Worm (Caenorhabditis elegans): ENCODE data around the gene str-88.

The str-88 gene

DNA sequence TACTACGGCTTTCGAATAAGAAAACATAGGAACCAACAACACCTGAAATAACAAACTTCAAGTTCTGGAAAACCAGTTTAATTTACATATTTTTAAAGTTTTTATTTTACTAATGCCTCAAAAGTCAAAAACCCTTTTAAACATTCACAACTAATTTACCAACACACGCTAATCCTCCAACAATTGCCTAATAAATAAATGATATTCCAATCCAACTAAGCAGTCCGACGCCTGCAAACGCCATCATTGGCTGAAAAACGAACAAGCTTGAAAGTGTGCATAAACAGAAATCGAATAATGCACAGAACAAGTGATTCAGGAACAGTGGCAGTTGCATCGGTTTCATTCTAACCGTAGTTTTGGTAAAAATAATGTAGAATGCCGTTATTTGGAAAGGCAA lies 15.9 kb downstream of the str-88 start:
- TF ChIP-seq lsy-2 (tag; optimal IDR thresholded peaks at IDR 0.05) (no peak), pha-4 (tag; optimal IDR thresholded peaks at IDR 0.05) (no peak), M03D4.4 (tag; optimal IDR thresholded peaks at IDR 0.05) (no peak), elt-3 (tag; optimal IDR thresholded peaks at IDR 0.05) (no peak), lin-32 (GFP tag; optimal IDR thresholded peaks at IDR 0.05) (no peak), unc-39 (tag; optimal IDR thresholded peaks at IDR 0.05) (no peak), sem-2 (GFP tag; optimal IDR thresholded peaks at IDR 0.05) (no peak), nhr-76 (tag; optimal IDR thresholded peaks at IDR 0.05) (no peak), cnd-1 (tag; optimal IDR thresholded peaks at IDR 0.05) (no peak), mls-2 (tag; optimal IDR thresholded peaks at IDR 0.05) (no peak), flh-1 (GFP tag; optimal IDR thresholded peaks at IDR 0.05) (no peak), tbx-8 (GFP tag; optimal IDR thresholded peaks at IDR 0.05) (no peak), ceh-39 (tag; optimal IDR thresholded peaks at IDR 0.05) (no peak)

DNA sequence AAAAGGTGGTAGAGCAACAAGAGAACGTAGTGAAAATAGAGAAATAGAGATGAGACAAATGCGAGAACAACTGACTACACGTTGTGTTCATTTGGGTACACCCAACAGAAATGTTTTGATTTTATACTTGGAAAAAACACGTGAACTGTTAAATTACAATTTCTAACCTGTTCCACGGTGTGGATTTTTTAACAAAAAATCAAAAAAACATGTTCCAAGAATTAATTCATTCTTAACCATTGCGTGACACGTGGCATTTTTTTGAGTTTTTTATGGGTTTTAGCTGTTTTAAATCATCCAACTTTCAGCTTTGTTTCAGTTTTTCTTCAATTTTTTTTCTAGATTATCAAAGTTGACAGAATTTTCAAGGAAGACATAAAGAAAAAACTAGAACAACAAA lies 22.2 kb downstream of the str-88 start, which contains the start of gene ech-1.1:
Gene ech-1.1 (minus strand): TSS at position 101 of the 400 bp plus-strand sequence.
- TF ChIP-seq hlh-1 (tag; optimal IDR thresholded peaks at IDR 0.05) = peak; percentile 32

DNA sequence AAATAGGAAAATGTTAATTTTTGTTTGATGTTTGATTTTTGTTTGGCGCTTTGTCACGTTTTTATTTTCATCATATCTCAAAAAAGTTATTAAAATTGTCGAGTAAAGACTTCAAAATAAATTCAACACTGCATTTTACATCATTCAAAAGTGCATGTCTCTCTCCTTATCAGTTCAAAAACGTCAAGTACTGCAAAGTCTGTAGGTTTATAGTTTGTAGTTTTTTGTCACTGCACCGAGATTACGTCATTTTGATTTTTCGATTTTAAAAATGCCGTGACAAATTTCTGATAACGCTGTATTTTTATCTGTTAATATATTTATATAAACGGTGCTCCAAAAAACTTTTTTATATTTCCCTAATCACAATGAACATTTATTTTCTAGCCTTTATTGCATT lies 29.0 kb downstream of the str-88 start, which contains the start of gene C29F3.7:
Gene C29F3.7 (plus strand): TSS at position 254 of the 400 bp plus-strand sequence.
- TF ChIP-seq ceh-83 (GFP tag; optimal IDR thresholded peaks at IDR 0.05) (no peak), ces-1 (GFP tag; optimal IDR thresholded peaks at IDR 0.05) (no peak), snpc-4 (tag; optimal IDR thresholded peaks at IDR 0.05) (no peak), nhr-2 (tag; optimal IDR thresholded peaks at IDR 0.05) (no peak), lsy-2 (tag; optimal IDR thresholded peaks at IDR 0.05) (no peak), unc-62 (GFP tag; optimal IDR thresholded peaks at IDR 0.05) (no peak), nhr-237 (tag; optimal IDR thresholded peaks at IDR 0.05) (no peak), tbx-8 (GFP tag; optimal IDR thresholded peaks at IDR 0.05) (no peak), ceh-39 (tag; optimal IDR thresholded peaks at IDR 0.05) (no peak), elt-1 (tag; optimal IDR thresholded peaks at IDR 0.05; ENCODE audit: borderline replicate concordance, insufficient read depth) (no peak)

DNA sequence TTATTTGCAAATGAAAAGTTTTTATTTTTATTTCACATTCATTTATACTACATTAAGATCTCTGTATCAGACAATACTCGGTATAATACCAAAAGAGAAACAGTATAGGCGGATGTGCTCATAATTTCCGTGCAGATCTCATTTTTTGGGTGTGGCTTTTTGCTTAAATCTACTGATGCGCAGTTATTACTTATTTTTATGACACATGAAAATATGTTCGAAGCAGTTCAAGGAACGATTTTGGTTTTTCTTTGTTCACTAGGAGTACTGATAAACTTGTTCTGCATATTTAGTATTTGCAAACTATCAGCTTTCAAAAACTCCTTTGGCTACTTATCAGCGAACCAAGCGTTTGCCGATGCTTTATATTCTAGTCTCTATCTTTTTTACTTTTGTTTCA lies 31.3 kb downstream of the str-88 start, which contains the start of gene srx-58:
Gene srx-58 (plus strand): TSS at position 301 of the 400 bp plus-strand sequence.
- TF ChIP-seq cnd-1 (tag; optimal IDR thresholded peaks at IDR 0.05) (no peak), nhr-76 (tag; optimal IDR thresholded peaks at IDR 0.05) (no peak), flh-1 (GFP tag; optimal IDR thresholded peaks at IDR 0.05) (no peak), pha-4 (tag; optimal IDR thresholded peaks at IDR 0.05) (no peak), blmp-1 (tag; optimal IDR thresholded peaks at IDR 0.05) (no peak), ham-2 (GFP tag; optimal IDR thresholded peaks at IDR 0.05) (no peak), mab-5 (tag; optimal IDR thresholded peaks at IDR 0.05) (no peak)

DNA sequence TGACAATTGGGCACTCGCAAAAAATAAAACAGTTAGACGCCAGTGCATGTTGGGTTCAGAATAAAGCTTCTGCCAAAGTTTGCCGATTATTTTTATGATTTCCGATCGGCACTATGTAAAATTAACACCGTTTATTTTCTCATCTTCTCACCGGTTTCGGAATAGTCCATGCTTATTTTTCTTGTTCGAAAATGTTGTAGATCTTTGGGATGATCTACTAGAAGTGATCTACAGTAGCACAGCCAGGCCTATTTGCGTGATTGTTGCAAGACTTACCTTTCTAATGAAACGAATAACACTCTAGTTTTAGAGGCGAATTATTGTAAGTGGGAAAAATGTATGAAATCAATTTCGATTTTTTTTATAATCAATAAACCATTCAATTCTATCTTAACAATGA lies 33.0 kb downstream of the str-88 start, which contains the start of gene clec-231:
Gene clec-231 (minus strand): TSS at position 101 of the 400 bp plus-strand sequence.
- TF ChIP-seq elt-3 (tag; optimal IDR thresholded peaks at IDR 0.05) = no peak
- no peak for TF ChIP-seq drap-1 (GFP tag; optimal IDR thresholded peaks at IDR 0.05)
- no peak for TF ChIP-seq nhr-12 (tag; optimal IDR thresholded peaks at IDR 0.05)
- TF ChIP-seq pha-4 (tag; optimal IDR thresholded peaks at IDR 0.05) = no peak
- no peak for TF ChIP-seq mab-5 (tag; optimal IDR thresholded peaks at IDR 0.05)
- no peak for TF ChIP-seq ceh-39 (tag; optimal IDR thresholded peaks at IDR 0.05)
- no peak for TF ChIP-seq ceh-83 (GFP tag; optimal IDR thresholded peaks at IDR 0.05)
- no peak for TF ChIP-seq cnd-1 (tag; optimal IDR thresholded peaks at IDR 0.05)
- no peak for TF ChIP-seq sptf-1 (tag; optimal IDR thresholded peaks at IDR 0.05)
- TF ChIP-seq nhr-76 (tag; optimal IDR thresholded peaks at IDR 0.05) = no peak
- TF ChIP-seq flh-1 (GFP tag; optimal IDR thresholded peaks at IDR 0.05) = no peak
- TF ChIP-seq unc-62 (GFP tag; optimal IDR thresholded peaks at IDR 0.05) = no peak
- no peak for TF ChIP-seq elt-1 (tag; optimal IDR thresholded peaks at IDR 0.05; ENCODE audit: borderline replicate concordance, insufficient read depth)
- no peak for TF ChIP-seq sem-2 (GFP tag; optimal IDR thresholded peaks at IDR 0.05)
- TF ChIP-seq mls-2 (tag; optimal IDR thresholded peaks at IDR 0.05) = no peak

DNA sequence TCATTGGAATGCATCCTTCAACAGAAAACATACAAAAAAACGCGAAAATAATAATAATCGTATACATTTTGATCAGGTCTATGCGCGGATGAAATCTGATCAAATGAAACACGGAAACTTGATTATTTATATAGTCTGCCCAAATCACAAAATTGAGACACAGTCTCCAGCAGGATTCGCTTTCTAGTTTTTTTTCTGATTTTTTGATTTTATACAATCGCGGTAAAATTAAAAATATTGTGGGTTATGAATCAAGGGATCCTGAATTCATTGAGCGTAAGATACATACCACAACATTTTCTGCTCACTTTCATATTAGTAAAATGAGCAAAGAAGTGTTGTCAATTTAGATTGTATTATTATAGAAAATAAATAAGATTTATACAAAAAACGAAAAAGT lies 34.6 kb downstream of the str-88 start, which contains the start of gene clec-230:
Gene clec-230 (minus strand): TSS at position 101 of the 400 bp plus-strand sequence.
- no peak for TF ChIP-seq unc-39 (tag; optimal IDR thresholded peaks at IDR 0.05)
- no peak for TF ChIP-seq ceh-83 (GFP tag; optimal IDR thresholded peaks at IDR 0.05)
- TF ChIP-seq unc-62 (GFP tag; optimal IDR thresholded peaks at IDR 0.05) = no peak
- no peak for TF ChIP-seq sem-2 (GFP tag; optimal IDR thresholded peaks at IDR 0.05)
- no peak for TF ChIP-seq sptf-1 (tag; optimal IDR thresholded peaks at IDR 0.05)
- no peak for TF ChIP-seq mls-2 (tag; optimal IDR thresholded peaks at IDR 0.05)
- no peak for TF ChIP-seq hlh-1 (tag; optimal IDR thresholded peaks at IDR 0.05)
- no peak for TF ChIP-seq zip-8 (tag; optimal IDR thresholded peaks at IDR 0.05)
- TF ChIP-seq nhr-76 (tag; optimal IDR thresholded peaks at IDR 0.05) = no peak

Measured in whole organism, mixed stage, embryonic.